Worm (Caenorhabditis elegans) whole organism, L1 larva: ENCODE measurements around the gene W02G9.4.

ENCODE experiments used
- efl-1 ChIP-seq, 4 experiments: fragments of 150-350 bp; optimal IDR thresholded peaks in 3 of 4; peaks in 1 of 4; 1 replicate in 1 of 4; 2 replicates in 3 of 4; lab custom pipeline; 2014; ENCODE audit warnings: missing biosample characterization in 2 of 4, missing genetic modification characterization in 2 of 4, missing genetic modification reagents in 2 of 4
- egl-27 ChIP-seq, 2 experiments: fragments of 150-350 bp in 1 of 2; sonication (generic microtip); optimal IDR thresholded peaks; 3 replicates each; lab custom pipeline; 2017 to 2018; ENCODE audit warnings: missing biosample characterization in 2 of 2, missing genetic modification characterization in 2 of 2, missing genetic modification reagents in 2 of 2
- grh-1 ChIP-seq: fragments of 200-800 bp; sonication (Bioruptor generic); IDR thresholded peaks from 2 replicates; pipeline ENCODE4 v1.3.6; 2022; ENCODE audit warnings: missing genetic modification reagents, missing genetic modification characterization, missing compliant biosample characterization
- lin-35 ChIP-seq, 2 experiments: fragments of 150-350 bp; optimal IDR thresholded peaks; 2 replicates each; lab custom pipeline; 2014; ENCODE audit warnings: missing biosample characterization in 2 of 2, missing genetic modification characterization in 2 of 2, missing genetic modification reagents in 2 of 2
- lin-39 ChIP-seq: fragments of 150-350 bp; optimal IDR thresholded peaks from 2 replicates; lab custom pipeline; 2014; ENCODE audit warnings: missing biosample characterization, missing genetic modification reagents, missing genetic modification characterization
- lsy-2 ChIP-seq, 2 experiments: fragments of 150-350 bp; optimal IDR thresholded peaks; 2 replicates each; lab custom pipeline; 2014; ENCODE audit warnings: missing biosample characterization in 2 of 2, missing genetic modification characterization in 2 of 2
- nhr-19 ChIP-seq: fragments of 200-800 bp; sonication (Bioruptor generic); conservative IDR thresholded peaks from 2 replicates; pipeline ENCODE4 v1.3.6; 2022; ENCODE audit warnings: missing genetic modification characterization, missing compliant biosample characterization
- nhr-20 ChIP-seq: sonication (generic microtip); optimal IDR thresholded peaks from 2 replicates; lab custom pipeline; 2016; ENCODE audit warnings: mild to moderate bottlenecking, missing genetic modification characterization, missing compliant biosample characterization
- nhr-77 ChIP-seq: fragments of 150-350 bp; optimal IDR thresholded peaks from 2 replicates; lab custom pipeline; 2014; ENCODE audit warnings: missing biosample characterization, missing genetic modification characterization
- zag-1 ChIP-seq: fragments of 150-350 bp; optimal IDR thresholded peaks from 2 replicates; lab custom pipeline; 2014; ENCODE audit warnings: missing biosample characterization, missing genetic modification characterization

DNA sequence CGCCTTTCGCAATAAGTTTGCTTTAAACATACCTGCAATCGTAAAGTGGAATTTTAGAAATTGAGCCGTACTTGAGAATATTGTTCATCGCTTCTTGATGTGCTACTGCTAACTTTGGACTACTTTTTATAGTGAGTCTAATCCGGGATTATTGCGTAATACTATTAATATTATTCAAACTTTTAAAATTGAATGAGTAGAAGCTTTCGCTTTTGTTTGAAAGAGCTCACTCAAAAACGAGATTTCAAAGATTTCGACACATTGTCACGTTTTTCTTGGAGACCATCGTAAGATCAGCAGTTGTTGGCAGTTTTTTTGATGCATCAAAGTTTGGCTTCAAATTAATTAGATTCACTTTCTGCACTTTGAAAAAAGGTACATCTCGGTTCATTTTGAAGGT is 46.8 kb downstream of the W02G9.4 start, which contains the start of gene srt-28:
- TF ChIP-seq grh-1 (GFP tag; lab: Robert Waterston, UW) (no peak), efl-1 (optimal IDR thresholded peaks at IDR 0.05; lab: Kevin White, UChicago) (no peak), efl-1 (GFP tag; optimal IDR thresholded peaks at IDR 0.05 in 1 of 2; lab: Kevin White, UChicago) (no peak), nhr-20 (no peak), lin-39 (tag; lab: Kevin White, UChicago) (no peak), nhr-77 (tag; lab: Kevin White, UChicago) (no peak), lin-35 (GFP tag; optimal IDR thresholded peaks at IDR 0.05; lab: Kevin White, UChicago) (no peak), nhr-19 (GFP tag; lab: Robert Waterston, UW) (no peak), egl-27 (tag; optimal IDR thresholded peaks at IDR 0.05; lab: Kevin White, UChicago) (no peak), zag-1 (tag; lab: Kevin White, UChicago) (no peak), lsy-2 (tag; optimal IDR thresholded peaks at IDR 0.05; lab: Kevin White, UChicago) (no peak)
